Worm (Caenorhabditis elegans) whole organism, L1 larva: ENCODE data around the gene F35E8.2.

ENCODE experiments used
- aha-1 ChIP-seq: fragments of 150-350 bp; optimal IDR thresholded peaks from 2 replicates; lab custom pipeline; 2014; ENCODE audit warnings: missing biosample characterization, missing genetic modification characterization
- alr-1 ChIP-seq: fragments of 200-800 bp; sonication (Bioruptor generic); optimal IDR thresholded peaks from 2 replicates; lab custom pipeline; 2018; ENCODE audit warnings: borderline replicate concordance, mild to moderate bottlenecking, missing genetic modification characterization, missing compliant biosample characterization
- ces-1 ChIP-seq: fragments of 150-350 bp; optimal IDR thresholded peaks from 2 replicates; lab custom pipeline; 2014; ENCODE audit warnings: missing biosample characterization, missing genetic modification reagents, missing genetic modification characterization
- dpl-1 ChIP-seq, 3 experiments: fragments of 150-350 bp in 2 of 3; sonication (generic microtip) in 1 of 3; optimal IDR thresholded peaks; 2 replicates each; lab custom pipeline; 2014 to 2017; ENCODE audit warnings: missing biosample characterization in 3 of 3, missing genetic modification characterization in 3 of 3, missing genetic modification reagents in 3 of 3
- efl-1 ChIP-seq, 4 experiments: fragments of 150-350 bp; optimal IDR thresholded peaks in 3 of 4; peaks in 1 of 4; 1 replicate in 1 of 4; 2 replicates in 3 of 4; lab custom pipeline; 2014; ENCODE audit warnings: missing biosample characterization in 2 of 4, missing genetic modification characterization in 2 of 4, missing genetic modification reagents in 2 of 4
- efl-3 ChIP-seq: fragments of 200-800 bp; sonication (Bioruptor generic); optimal IDR thresholded peaks from 2 replicates; lab custom pipeline; 2018; ENCODE audit warnings: mild to moderate bottlenecking, missing genetic modification characterization, missing compliant biosample characterization
- egl-27 ChIP-seq, 2 experiments: fragments of 150-350 bp in 1 of 2; sonication (generic microtip); optimal IDR thresholded peaks; 3 replicates each; lab custom pipeline; 2017 to 2018; ENCODE audit warnings: missing biosample characterization in 2 of 2, missing genetic modification characterization in 2 of 2, missing genetic modification reagents in 2 of 2
- elt-2 ChIP-seq: sonication (generic microtip); optimal IDR thresholded peaks from 2 replicates; lab custom pipeline; 2016; ENCODE audit warnings: missing genetic modification characterization, mild to moderate bottlenecking, inconsistent platforms, missing compliant biosample characterization, missing genetic modification reagents
- elt-3 ChIP-seq, 6 experiments: fragments of 150-350 bp in 1 of 6; sonication (generic microtip); optimal IDR thresholded peaks; 2 replicates each; lab custom pipeline; 2017 to 2018; ENCODE audit warnings: missing biosample characterization in 6 of 6, missing genetic modification characterization in 6 of 6, inconsistent platforms in 1 of 6
- fkh-10 ChIP-seq: sonication (generic microtip); optimal IDR thresholded peaks from 2 replicates; lab custom pipeline; 2017; ENCODE audit warnings: missing biosample characterization, missing genetic modification reagents, missing genetic modification characterization
- fkh-4 ChIP-seq: sonication (generic microtip); optimal IDR thresholded peaks from 2 replicates; lab custom pipeline; 2016; ENCODE audit warnings: missing compliant biosample characterization, missing genetic modification characterization, borderline replicate concordance
- fkh-8 ChIP-seq: sonication (generic microtip); optimal IDR thresholded peaks from 2 replicates; lab custom pipeline; 2016; ENCODE audit warnings: mild to moderate bottlenecking, missing genetic modification characterization, missing compliant biosample characterization
- fos-1 ChIP-seq: fragments of 150-350 bp; optimal IDR thresholded peaks from 2 replicates; lab custom pipeline; 2014; ENCODE audit warnings: missing biosample characterization, missing genetic modification characterization
- hlh-4 ChIP-seq: sonication (generic microtip); optimal IDR thresholded peaks from 2 replicates; lab custom pipeline; 2016; ENCODE audit warnings: mild to moderate bottlenecking, missing genetic modification characterization, missing compliant biosample characterization
- hpl-2 ChIP-seq: fragments of 150-350 bp; optimal IDR thresholded peaks from 2 replicates; lab custom pipeline; 2014; ENCODE audit warnings: missing biosample characterization, missing genetic modification reagents, missing genetic modification characterization
- jun-1 ChIP-seq: fragments of 150-350 bp; optimal IDR thresholded peaks from 2 replicates; lab custom pipeline; 2014; ENCODE audit warnings: missing biosample characterization, missing genetic modification reagents, missing genetic modification characterization
- lin-13 ChIP-seq: fragments of 150-350 bp; optimal IDR thresholded peaks from 2 replicates; lab custom pipeline; 2014; ENCODE audit warnings: missing biosample characterization, missing genetic modification reagents, missing genetic modification characterization
- lin-39 ChIP-seq: fragments of 150-350 bp; optimal IDR thresholded peaks from 2 replicates; lab custom pipeline; 2014; ENCODE audit warnings: missing biosample characterization, missing genetic modification reagents, missing genetic modification characterization
- lir-3 ChIP-seq: sonication (generic microtip); optimal IDR thresholded peaks from 2 replicates; lab custom pipeline; 2016; ENCODE audit warnings: mild to moderate bottlenecking, missing genetic modification characterization, moderate library complexity, missing compliant biosample characterization; ENCODE audit not compliant: poor library complexity
- lsy-2 ChIP-seq, 2 experiments: fragments of 150-350 bp; optimal IDR thresholded peaks; 2 replicates each; lab custom pipeline; 2014; ENCODE audit warnings: missing biosample characterization in 2 of 2, missing genetic modification characterization in 2 of 2
- nhr-12 ChIP-seq: sonication (generic microtip); optimal IDR thresholded peaks from 2 replicates; lab custom pipeline; 2017; ENCODE audit warnings: missing biosample characterization, missing genetic modification characterization
- nhr-28 ChIP-seq: fragments of 150-350 bp; optimal IDR thresholded peaks from 2 replicates; lab custom pipeline; 2014; ENCODE audit warnings: missing biosample characterization, missing genetic modification characterization
- nhr-76 ChIP-seq: sonication (generic microtip); optimal IDR thresholded peaks from 2 replicates; lab custom pipeline; 2017; ENCODE audit warnings: missing biosample characterization, missing genetic modification characterization
- nhr-77 ChIP-seq: fragments of 150-350 bp; optimal IDR thresholded peaks from 2 replicates; lab custom pipeline; 2014; ENCODE audit warnings: missing biosample characterization, missing genetic modification characterization
- nhr-84 ChIP-seq: sonication (generic microtip); optimal IDR thresholded peaks from 2 replicates; lab custom pipeline; 2017; ENCODE audit warnings: missing biosample characterization, missing genetic modification characterization
- pag-3 ChIP-seq: sonication (generic microtip); optimal IDR thresholded peaks from 2 replicates; lab custom pipeline; 2017; ENCODE audit warnings: missing genetic modification characterization, mild to moderate bottlenecking, missing compliant biosample characterization, antibody characterized with exemption, borderline replicate concordance; ENCODE audit not compliant: insufficient read depth
- pqm-1 ChIP-seq: sonication (generic microtip); optimal IDR thresholded peaks from 3 replicates; lab custom pipeline; 2017; ENCODE audit warnings: missing biosample characterization, missing genetic modification characterization
- sox-4 ChIP-seq: sonication (generic microtip); optimal IDR thresholded peaks from 2 replicates; lab custom pipeline; 2016; ENCODE audit warnings: missing genetic modification characterization, missing compliant biosample characterization
- sup-37 ChIP-seq: fragments of 200-800 bp; sonication (Bioruptor generic); optimal IDR thresholded peaks from 2 replicates; lab custom pipeline; 2018; ENCODE audit warnings: mild to moderate bottlenecking, missing genetic modification characterization, missing compliant biosample characterization
- tbx-2 ChIP-seq: sonication (generic microtip); optimal IDR thresholded peaks from 2 replicates; lab custom pipeline; 2016; ENCODE audit warnings: missing genetic modification characterization, missing compliant biosample characterization
- unc-62 ChIP-seq: fragments of 150-350 bp; optimal IDR thresholded peaks from 2 replicates; lab custom pipeline; 2014; ENCODE audit warnings: missing biosample characterization, missing genetic modification reagents, missing genetic modification characterization
- unc-86 ChIP-seq: sonication (generic microtip); optimal IDR thresholded peaks from 2 replicates; lab custom pipeline; 2016; ENCODE audit warnings: missing genetic modification characterization, missing compliant biosample characterization
- unc-98 ChIP-seq: fragments of 200-800 bp; sonication (Bioruptor generic); IDR thresholded peaks from 2 replicates; pipeline ENCODE4 v1.3.6; 2022; ENCODE audit warnings: missing genetic modification characterization, missing compliant biosample characterization
- vab-15 ChIP-seq: sonication (generic microtip); optimal IDR thresholded peaks from 2 replicates; lab custom pipeline; 2017; ENCODE audit warnings: missing genotype, mild to moderate bottlenecking, missing genetic modification characterization, missing compliant biosample characterization
- xbp-1 ChIP-seq: sonication (generic microtip); optimal IDR thresholded peaks from 2 replicates; lab custom pipeline; 2016; ENCODE audit warnings: missing genetic modification characterization, missing compliant biosample characterization
- zag-1 ChIP-seq: fragments of 150-350 bp; optimal IDR thresholded peaks from 2 replicates; lab custom pipeline; 2014; ENCODE audit warnings: missing biosample characterization, missing genetic modification characterization
- ztf-4 ChIP-seq: fragments of 150-350 bp; optimal IDR thresholded peaks from 2 replicates; lab custom pipeline; 2014; ENCODE audit warnings: missing biosample characterization, missing genetic modification characterization

Gene F35E8.2

ce11 chrV:15921102-15921501 is 15.6 kb downstream of the F35E8.2 start, which contains the start of gene cdr-1:
TSS of gene cdr-1 (plus strand) at chrV:15921309.
- TF ChIP-seq unc-62: no peak
- TF ChIP-seq elt-3 (tag; optimal IDR thresholded peaks at IDR 0.05; lab: Kevin White, UChicago): peak in 1 of 6 experiments; percentile 11

ce11 chrV:15922979-15923378 is 17.5 kb downstream of the F35E8.2 start, which contains the start of gene F35E8.13:
TSS of gene F35E8.13 (plus strand) at chrV:15923279.
- no peak for TF ChIP-seq aha-1 (tag; lab: Kevin White, UChicago)
- TF ChIP-seq hlh-4 (tag; lab: Kevin White, UChicago): no peak
- TF ChIP-seq jun-1: no peak
- TF ChIP-seq unc-86 (tag; lab: Kevin White, UChicago): no peak
- no peak for TF ChIP-seq efl-3 (GFP tag; lab: Kevin White, UChicago)
- TF ChIP-seq ces-1 (GFP tag; lab: Kevin White, UChicago): no peak
- no peak for TF ChIP-seq zag-1 (tag; lab: Kevin White, UChicago)
- TF ChIP-seq pqm-1 (tag; lab: Kevin White, UChicago): no peak
- TF ChIP-seq fos-1: no peak
- no peak for TF ChIP-seq lin-39 (tag; lab: Kevin White, UChicago)
- TF ChIP-seq dpl-1 (GFP tag; optimal IDR thresholded peaks at IDR 0.05; lab: Kevin White, UChicago): no peak
- TF ChIP-seq elt-3 (tag; optimal IDR thresholded peaks at IDR 0.05; lab: Kevin White, UChicago): no peak
- no peak for TF ChIP-seq pag-3
- no peak for TF ChIP-seq lin-13
- TF ChIP-seq vab-15 (tag; lab: Kevin White, UChicago): no peak
- no peak for TF ChIP-seq ztf-4 (tag; lab: Kevin White, UChicago)

- TF ChIP-seq lir-3 (tag; lab: Kevin White, UChicago) (no peak), vab-15 (tag; lab: Kevin White, UChicago) (no peak), lsy-2 (tag; optimal IDR thresholded peaks at IDR 0.05; lab: Kevin White, UChicago) (no peak), nhr-77 (tag; lab: Kevin White, UChicago) (no peak), efl-1 (optimal IDR thresholded peaks at IDR 0.05; lab: Kevin White, UChicago) (no peak), efl-1 (GFP tag; optimal IDR thresholded peaks at IDR 0.05 in 1 of 2; lab: Kevin White, UChicago) (peak in 1 of 2 experiments; percentile 85), egl-27 (tag; optimal IDR thresholded peaks at IDR 0.05; lab: Kevin White, UChicago) (no peak), zag-1 (tag; lab: Kevin White, UChicago) (no peak), pqm-1 (tag; lab: Kevin White, UChicago) (no peak), sox-4 (no peak), elt-2 (tag; lab: Kevin White, UChicago) (peak; percentile 22), nhr-12 (tag; lab: Kevin White, UChicago) (no peak), alr-1 (no peak), tbx-2 (tag; lab: Kevin White, UChicago) (no peak), sup-37 (no peak), xbp-1 (tag; lab: Kevin White, UChicago) (no peak), elt-3 (tag; optimal IDR thresholded peaks at IDR 0.05; lab: Kevin White, UChicago) (no peak)
These were observed 18.8 kb downstream of the F35E8.2 start, which contains the start of gene nhr-108 for ce11 chrV:15924307-15924706. TSS of gene nhr-108 (minus strand) at chrV:15924472.

- no peak for TF ChIP-seq xbp-1 (tag; lab: Kevin White, UChicago)
- TF ChIP-seq efl-3 (GFP tag; lab: Kevin White, UChicago): no peak
- no peak for TF ChIP-seq fkh-4
- no peak for TF ChIP-seq hpl-2
- TF ChIP-seq fkh-8 (tag; lab: Kevin White, UChicago): no peak
- no peak for TF ChIP-seq nhr-76
- TF ChIP-seq lin-39 (tag; lab: Kevin White, UChicago): no peak
- no peak for TF ChIP-seq unc-98 (GFP tag; lab: Robert Waterston, UW)
- TF ChIP-seq nhr-28: no peak
- TF ChIP-seq lir-3 (tag; lab: Kevin White, UChicago): no peak
- TF ChIP-seq dpl-1 (GFP tag; optimal IDR thresholded peaks at IDR 0.05; lab: Kevin White, UChicago): no peak
- TF ChIP-seq elt-3 (tag; optimal IDR thresholded peaks at IDR 0.05; lab: Kevin White, UChicago): no peak
- no peak for TF ChIP-seq unc-86 (tag; lab: Kevin White, UChicago)
- TF ChIP-seq fkh-10: no peak
- TF ChIP-seq pqm-1 (tag; lab: Kevin White, UChicago): no peak
- TF ChIP-seq nhr-84 (tag; lab: Kevin White, UChicago): no peak
- TF ChIP-seq tbx-2 (tag; lab: Kevin White, UChicago): no peak
These were observed 22.9 kb downstream of the F35E8.2 start, which contains the start of gene pzf-1 for ce11 chrV:15928325-15928724. TSS of gene pzf-1 (minus strand) at chrV:15928425.
